Worm (Caenorhabditis elegans) whole organism, L4 larva: ENCODE results near the gene rsp-6.

Experiments
- D1046.2 ChIP-seq: fragments of 200-800 bp; sonication (Bioruptor generic); IDR thresholded peaks from 2 replicates; pipeline ENCODE4 v1.3.6; 2022; ENCODE audit warnings: missing genetic modification characterization, missing compliant biosample characterization
- F10B5.3 ChIP-seq: sonication (generic microtip); optimal IDR thresholded peaks from 2 replicates; lab custom pipeline; 2016; ENCODE audit warnings: mild to moderate bottlenecking, missing genetic modification characterization, missing compliant biosample characterization
- F49E8.2 ChIP-seq: sonication (generic microtip); optimal IDR thresholded peaks from 2 replicates; lab custom pipeline; 2016; ENCODE audit warnings: missing compliant biosample characterization, mild to moderate bottlenecking, missing genetic modification characterization, borderline replicate concordance
- T20F7.1 ChIP-seq: fragments of 200-800 bp; sonication (Bioruptor generic); optimal IDR thresholded peaks from 2 replicates; lab custom pipeline; 2018; ENCODE audit warnings: mild to moderate bottlenecking, missing genetic modification characterization, missing compliant biosample characterization
- Y48G9A.11 ChIP-seq: fragments of 200-800 bp; sonication (Bioruptor generic); IDR thresholded peaks from 2 replicates; pipeline ENCODE4 v1.3.6; 2022; ENCODE audit warnings: missing genetic modification reagents, missing genetic modification characterization, missing compliant biosample characterization
- Y75B8A.6 ChIP-seq: fragments of 200-800 bp; sonication (Bioruptor generic); IDR thresholded peaks from 2 replicates; pipeline ENCODE4 v1.3.6; 2022; ENCODE audit warnings: missing genetic modification reagents, missing genetic modification characterization, missing compliant biosample characterization
- aha-1 ChIP-seq: fragments of 150-350 bp; peaks from one replicate; lab custom pipeline; 2014; ENCODE audit warnings: missing biosample characterization, missing genetic modification characterization
- aly-2 ChIP-seq: sonication (generic microtip); optimal IDR thresholded peaks from 2 replicates; lab custom pipeline; 2018; ENCODE audit warnings: missing biosample characterization, missing genetic modification characterization
- attf-4 ChIP-seq: sonication (generic microtip); optimal IDR thresholded peaks from 3 replicates; lab custom pipeline; 2017; ENCODE audit warnings: missing biosample characterization, missing genetic modification characterization
- ceh-20 ChIP-seq: fragments of 200-800 bp; sonication (Bioruptor generic); IDR thresholded peaks from 2 replicates; pipeline ENCODE4 v1.3.6; 2022; ENCODE audit warnings: missing genetic modification reagents, missing genetic modification characterization, missing compliant biosample characterization
- ceh-28 ChIP-seq: fragments of 150-350 bp; optimal IDR thresholded peaks from 2 replicates; lab custom pipeline; 2014; ENCODE audit warnings: missing biosample characterization, missing genetic modification reagents, missing genetic modification characterization
- ceh-82 ChIP-seq: sonication (generic microtip); optimal IDR thresholded peaks from 2 replicates; lab custom pipeline; 2017; ENCODE audit warnings: missing biosample characterization, missing genetic modification characterization
- daf-19 ChIP-seq: fragments of 200-800 bp; sonication (Bioruptor generic); conservative IDR thresholded peaks from 2 replicates; pipeline ENCODE4 v1.3.6; 2022; ENCODE audit warnings: missing genetic modification characterization, missing compliant biosample characterization
- dmd-6 ChIP-seq: fragments of 200-800 bp; sonication (Bioruptor generic); IDR thresholded peaks from 2 replicates; pipeline ENCODE4 v1.3.6; 2022; ENCODE audit warnings: missing genetic modification reagents, missing genetic modification characterization, missing compliant biosample characterization
- dpl-1 ChIP-seq: fragments of 150-350 bp; optimal IDR thresholded peaks from 2 replicates; lab custom pipeline; 2014; ENCODE audit warnings: missing biosample characterization, missing genetic modification reagents, missing genetic modification characterization
- dve-1 ChIP-seq: sonication (generic microtip); optimal IDR thresholded peaks from 2 replicates; lab custom pipeline; 2017; ENCODE audit warnings: antibody characterized with exemption, mild to moderate bottlenecking, missing genetic modification characterization, missing compliant biosample characterization; ENCODE audit not compliant: insufficient read depth
- egl-43 ChIP-seq: fragments of 200-800 bp; sonication (Bioruptor generic); IDR thresholded peaks from 2 replicates; pipeline ENCODE4 v1.3.6; 2022; ENCODE audit warnings: missing genetic modification reagents, missing genetic modification characterization, missing compliant biosample characterization
- fkh-10 ChIP-seq: fragments of 150-350 bp; optimal IDR thresholded peaks from 2 replicates; lab custom pipeline; 2014; ENCODE audit warnings: missing biosample characterization, missing genetic modification reagents, missing genetic modification characterization
- gei-8 ChIP-seq: fragments of 200-800 bp; sonication (Bioruptor generic); optimal IDR thresholded peaks from 2 replicates; lab custom pipeline; 2018; ENCODE audit warnings: mild to moderate bottlenecking, missing genetic modification characterization, missing compliant biosample characterization
- hif-1 ChIP-seq, 2 experiments: sonication (generic microtip); optimal IDR thresholded peaks; 2 replicates each; lab custom pipeline; 2016 to 2017; ENCODE audit warnings: missing compliant biosample characterization in 2 of 2, missing genetic modification characterization in 2 of 2, missing genetic modification reagents in 2 of 2, missing genotype in 2 of 2, mild to moderate bottlenecking in 1 of 2
- hlh-11 ChIP-seq: fragments of 200-800 bp; sonication (Bioruptor generic); optimal IDR thresholded peaks from 2 replicates; lab custom pipeline; 2018; ENCODE audit warnings: mild to moderate bottlenecking, missing genetic modification characterization, missing compliant biosample characterization
- hlh-30 ChIP-seq: sonication (generic microtip); optimal IDR thresholded peaks from 2 replicates; lab custom pipeline; 2017; ENCODE audit warnings: antibody characterized with exemption, mild to moderate bottlenecking, missing genetic modification characterization, missing compliant biosample characterization; ENCODE audit not compliant: insufficient read depth
- hmg-1.1 ChIP-seq: fragments of 200-800 bp; sonication (Bioruptor generic); IDR thresholded peaks from 2 replicates; pipeline ENCODE4 v1.3.6; 2022; ENCODE audit warnings: missing genetic modification reagents, missing genetic modification characterization, missing compliant biosample characterization
- jun-1 ChIP-seq: fragments of 150-350 bp; optimal IDR thresholded peaks from 2 replicates; lab custom pipeline; 2014; ENCODE audit warnings: missing biosample characterization, missing genetic modification reagents, missing genetic modification characterization
- lin-13 ChIP-seq: fragments of 150-350 bp; optimal IDR thresholded peaks from 2 replicates; lab custom pipeline; 2014; ENCODE audit warnings: missing biosample characterization, missing genetic modification reagents, missing genetic modification characterization
- lin-15B ChIP-seq: fragments of 150-350 bp; sonication (generic microtip); optimal IDR thresholded peaks from 3 replicates; lab custom pipeline; 2014; ENCODE audit warnings: missing biosample characterization, missing genetic modification characterization
- lin-29 ChIP-seq: fragments of 200-800 bp; sonication (Bioruptor generic); IDR thresholded peaks from 2 replicates; pipeline ENCODE4 v1.3.6; 2022; ENCODE audit warnings: missing genetic modification reagents, missing genetic modification characterization, missing compliant biosample characterization
- lin-38 ChIP-seq: fragments of 200-800 bp; sonication (Bioruptor generic); IDR thresholded peaks from 2 replicates; pipeline ENCODE4 v1.3.6; 2022; ENCODE audit warnings: missing genetic modification reagents, missing genetic modification characterization, missing compliant biosample characterization
- madf-5 ChIP-seq, 2 experiments: fragments of 200-800 bp; sonication (Bioruptor generic); IDR thresholded peaks; 2 replicates each; pipeline ENCODE4 v1.3.6; 2022; ENCODE audit warnings: missing compliant biosample characterization in 2 of 2, missing genetic modification characterization in 2 of 2
- madf-9 ChIP-seq: fragments of 200-800 bp; sonication (Bioruptor generic); conservative IDR thresholded peaks from 2 replicates; pipeline ENCODE4 v1.3.6; 2022; ENCODE audit warnings: missing genetic modification reagents, missing genetic modification characterization, missing compliant biosample characterization
- mdt-29 ChIP-seq: fragments of 200-800 bp; sonication (Bioruptor generic); IDR thresholded peaks from 2 replicates; pipeline ENCODE4 v1.3.6; 2022; ENCODE audit warnings: missing genetic modification reagents, missing genetic modification characterization, missing compliant biosample characterization
- mes-2 ChIP-seq: sonication (generic microtip); optimal IDR thresholded peaks from 2 replicates; lab custom pipeline; 2016; ENCODE audit warnings: missing genotype, mild to moderate bottlenecking, missing genetic modification characterization, missing compliant biosample characterization; ENCODE audit not compliant: poor library complexity, severe bottlenecking
- mxl-2 ChIP-seq: fragments of 200-800 bp; sonication (Bioruptor generic); conservative IDR thresholded peaks from 2 replicates; pipeline ENCODE4 v1.3.6; 2022; ENCODE audit warnings: missing genetic modification reagents, missing genetic modification characterization, missing compliant biosample characterization
- nhr-10 ChIP-seq: fragments of 150-350 bp; optimal IDR thresholded peaks from 2 replicates; lab custom pipeline; 2014; ENCODE audit warnings: missing biosample characterization, missing genetic modification characterization
- nhr-102 ChIP-seq: sonication (generic microtip); optimal IDR thresholded peaks from 2 replicates; lab custom pipeline; 2016; ENCODE audit warnings: mild to moderate bottlenecking, missing genetic modification characterization, moderate library complexity, missing compliant biosample characterization
- nhr-11 ChIP-seq: fragments of 150-350 bp; optimal IDR thresholded peaks from 2 replicates; lab custom pipeline; 2014; ENCODE audit warnings: missing biosample characterization, missing genetic modification characterization
- nhr-111 ChIP-seq: fragments of 200-800 bp; sonication (Bioruptor generic); optimal IDR thresholded peaks from 2 replicates; lab custom pipeline; 2018; ENCODE audit warnings: mild to moderate bottlenecking, missing genetic modification characterization, missing compliant biosample characterization
- nhr-25 ChIP-seq: sonication (generic microtip); optimal IDR thresholded peaks from 2 replicates; lab custom pipeline; 2017; ENCODE audit warnings: missing genetic modification characterization, mild to moderate bottlenecking, missing compliant biosample characterization, antibody characterized with exemption, moderate library complexity, borderline replicate concordance; ENCODE audit not compliant: insufficient read depth
- pqm-1 ChIP-seq: sonication (generic microtip); optimal IDR thresholded peaks from 2 replicates; lab custom pipeline; 2017; ENCODE audit warnings: missing biosample characterization, missing genetic modification characterization
- saeg-2 ChIP-seq: fragments of 200-800 bp; sonication (Bioruptor generic); IDR thresholded peaks from 2 replicates; pipeline ENCODE4 v1.3.6; 2022; ENCODE audit warnings: missing genetic modification reagents, missing genetic modification characterization, missing compliant biosample characterization
- sdz-12 ChIP-seq: fragments of 200-800 bp; sonication (Bioruptor generic); optimal IDR thresholded peaks from 2 replicates; lab custom pipeline; 2018; ENCODE audit warnings: mild to moderate bottlenecking, missing genetic modification characterization, missing compliant biosample characterization
- skn-1 ChIP-seq: fragments of 150-350 bp; optimal IDR thresholded peaks from 2 replicates; lab custom pipeline; 2014; ENCODE audit warnings: missing biosample characterization, missing genetic modification characterization
- snpc-4 ChIP-seq: fragments of 150-350 bp; optimal IDR thresholded peaks from 2 replicates; lab custom pipeline; 2014; ENCODE audit warnings: missing biosample characterization, missing genetic modification characterization
- spr-1 ChIP-seq: sonication (generic microtip); optimal IDR thresholded peaks from 2 replicates; lab custom pipeline; 2016; ENCODE audit warnings: mild to moderate bottlenecking, missing genetic modification characterization, missing compliant biosample characterization
- unc-130 ChIP-seq: sonication (generic microtip); optimal IDR thresholded peaks from 2 replicates; lab custom pipeline; 2016; ENCODE audit warnings: missing genetic modification reagents, missing genetic modification characterization, missing compliant biosample characterization
- zfp-2 ChIP-seq: sonication (generic microtip); optimal IDR thresholded peaks from 2 replicates; lab custom pipeline; 2016; ENCODE audit warnings: mild to moderate bottlenecking, missing genetic modification characterization, missing compliant biosample characterization
- zip-2 ChIP-seq: fragments of 150-350 bp; optimal IDR thresholded peaks from 2 replicates; lab custom pipeline; 2014; ENCODE audit warnings: missing biosample characterization, missing genetic modification characterization
- ztf-11 ChIP-seq: fragments of 150-350 bp; optimal IDR thresholded peaks from 2 replicates; lab custom pipeline; 2014; ENCODE audit warnings: missing biosample characterization, missing genetic modification characterization
- ztf-7 ChIP-seq: fragments of 150-350 bp; optimal IDR thresholded peaks from 2 replicates; lab custom pipeline; 2014; ENCODE audit warnings: missing biosample characterization, missing genetic modification characterization

The rsp-6 gene

DNA sequence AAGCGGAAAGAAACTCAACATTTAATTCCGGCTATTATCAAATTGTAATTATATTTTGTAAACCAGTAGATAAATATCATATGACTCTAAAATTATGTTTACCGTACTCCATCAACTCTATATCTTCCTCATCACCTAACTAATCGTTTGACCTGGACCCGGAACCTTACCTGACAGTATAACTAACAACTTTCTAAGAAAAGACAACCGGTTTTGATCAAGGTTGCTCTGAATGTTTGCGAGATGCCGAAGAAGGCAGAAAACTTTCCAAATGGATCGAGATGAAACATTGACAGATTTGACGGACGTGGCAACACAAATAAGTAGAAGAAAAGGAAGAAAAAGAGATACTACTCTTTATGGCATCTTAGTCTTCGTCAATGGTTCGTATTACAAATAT, 33.6 kb upstream of the rsp-6 start:
- TF ChIP-seq aha-1 (tag; lab: Kevin White, UChicago) (no peak), zip-2 (tag; lab: Kevin White, UChicago) (no peak), fkh-10 (GFP tag; lab: Kevin White, UChicago) (no peak), lin-15B (tag; lab: Kevin White, UChicago) (no peak), daf-19 (no peak), T20F7.1 (GFP tag; lab: Kevin White, UChicago) (no peak), dmd-6 (GFP tag; lab: Robert Waterston, UW) (no peak), mes-2 (no peak), Y75B8A.6 (no peak), D1046.2 (GFP tag; lab: Robert Waterston, UW) (no peak), F49E8.2 (no peak), hif-1 (tag; optimal IDR thresholded peaks at IDR 0.05; lab: Kevin White, UChicago) (no peak), madf-9 (GFP tag; lab: Robert Waterston, UW) (no peak), lin-38 (no peak), madf-5 (GFP tag; IDR thresholded peaks at IDR 0.05; lab: Robert Waterston, UW) (no peak), hlh-11 (no peak), ceh-82 (tag; lab: Kevin White, UChicago) (no peak), gei-8 (GFP tag; lab: Kevin White, UChicago) (no peak), ztf-7 (tag; lab: Kevin White, UChicago) (no peak), aly-2 (no peak)

DNA sequence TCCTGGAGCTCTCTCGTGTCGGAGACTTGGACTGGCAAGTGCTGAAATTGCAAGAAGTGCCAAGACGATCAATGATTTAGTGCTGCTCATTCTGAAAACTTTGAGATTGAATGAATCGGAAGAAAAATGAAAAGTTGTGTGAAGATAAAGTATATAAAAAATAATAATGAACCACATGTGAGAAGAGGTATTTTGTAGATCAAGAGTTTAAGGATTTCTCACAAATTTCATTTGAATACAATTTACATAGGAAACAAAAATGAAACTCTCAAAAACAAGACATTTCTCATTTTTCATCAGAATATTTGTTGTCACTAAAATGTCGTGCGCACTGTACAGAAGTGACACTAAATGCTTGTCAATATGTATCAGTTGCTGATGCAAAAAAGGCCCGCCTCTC, 31.5 kb upstream of the rsp-6 start, which contains the start of gene T14A8.2:
Gene T14A8.2 (minus strand): TSS at position 101 of the 400 bp plus-strand sequence.
- TF ChIP-seq hlh-30 (tag; lab: Kevin White, UChicago) (no peak), jun-1 (tag; lab: Kevin White, UChicago) (no peak), nhr-25 (tag; lab: Kevin White, UChicago) (no peak), ceh-82 (tag; lab: Kevin White, UChicago) (no peak), D1046.2 (GFP tag; lab: Robert Waterston, UW) (no peak), egl-43 (no peak)
- TF ChIP-seq, all 104 proteins: peak for 0

DNA sequence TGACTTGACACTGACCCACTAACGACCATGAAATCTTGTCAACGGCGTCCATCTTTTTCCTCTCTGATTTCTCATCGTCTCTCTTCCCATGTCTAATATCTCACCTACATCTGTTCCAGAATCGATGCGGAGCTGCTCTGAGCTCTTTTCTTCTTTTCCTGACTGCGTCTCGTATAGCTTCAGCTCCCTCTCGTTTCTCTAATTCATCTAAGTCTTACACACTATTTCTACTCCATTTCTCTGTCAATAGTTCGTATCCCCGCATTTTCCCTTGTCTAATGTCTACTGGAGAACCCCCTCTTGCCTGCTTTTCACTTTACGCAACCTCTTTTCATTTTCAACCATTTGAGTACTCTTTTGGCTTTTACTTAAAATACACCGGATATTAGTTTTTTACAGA, 26.8 kb upstream of the rsp-6 start, which contains the start of gene ric-3:
Gene ric-3 (plus strand): TSS at position 400 of the 400 bp plus-strand sequence.
- no peak for TF ChIP-seq attf-4 (tag; lab: Kevin White, UChicago)
- TF ChIP-seq ceh-20 (GFP tag; lab: Robert Waterston, UW): no peak
- TF ChIP-seq unc-130 (GFP tag; lab: Kevin White, UChicago): no peak
- no peak for TF ChIP-seq madf-9 (GFP tag; lab: Robert Waterston, UW)
- TF ChIP-seq mdt-29 (GFP tag; lab: Robert Waterston, UW): no peak
- TF ChIP-seq spr-1 (tag; lab: Kevin White, UChicago): no peak
- no peak for TF ChIP-seq saeg-2 (GFP tag; lab: Robert Waterston, UW)
- TF ChIP-seq dve-1 (tag; lab: Kevin White, UChicago): no peak
- TF ChIP-seq pqm-1 (tag; lab: Kevin White, UChicago): no peak
- peak; percentile 12 for TF ChIP-seq dpl-1 (GFP tag; lab: Kevin White, UChicago)
- no peak for TF ChIP-seq nhr-25 (tag; lab: Kevin White, UChicago)
- TF ChIP-seq ztf-11 (tag; lab: Kevin White, UChicago): no peak
- TF ChIP-seq nhr-11 (tag; lab: Kevin White, UChicago): peak; percentile 73
- no peak for TF ChIP-seq F10B5.3 (tag; lab: Kevin White, UChicago)
- TF ChIP-seq gei-8 (GFP tag; lab: Kevin White, UChicago): no peak
- TF ChIP-seq hmg-1.1 (GFP tag; lab: Robert Waterston, UW): peak; percentile 69
- no peak for TF ChIP-seq skn-1
- no peak for TF ChIP-seq lin-13
- TF ChIP-seq mxl-2 (GFP tag; lab: Robert Waterston, UW): no peak
- TF ChIP-seq hlh-11: peak; percentile 61
- TF ChIP-seq sdz-12 (GFP tag; lab: Kevin White, UChicago): no peak
- no peak for TF ChIP-seq zfp-2
- TF ChIP-seq ceh-28 (tag; lab: Kevin White, UChicago): peak; percentile 58
- TF ChIP-seq nhr-111 (GFP tag; lab: Kevin White, UChicago): no peak
- TF ChIP-seq nhr-102 (tag; lab: Kevin White, UChicago): no peak
- peak; percentile 45 for TF ChIP-seq mes-2
- TF ChIP-seq Y48G9A.11: no peak
- no peak for TF ChIP-seq nhr-10 (tag; lab: Kevin White, UChicago)
- TF ChIP-seq lin-29 (GFP tag; lab: Robert Waterston, UW): no peak
- TF ChIP-seq snpc-4: no peak
